Fruit fly (Drosophila melanogaster) S2 (cell line): Measurements from ENCODE around the gene Lsp1beta.

Experiments
- CG8478 ChIP-seq: fragments of >200 bp; optimal IDR thresholded peaks from 2 replicates; lab custom pipeline; 2018
- CTCF ChIP-seq, 2 experiments: fragments of >200 bp; optimal IDR thresholded peaks; 2 replicates each; lab custom pipeline; 2018

The Lsp1beta gene

dm6 chr2L:898316-898715, at the start of gene Lsp1beta:
Gene Lsp1beta (plus strand): TSS chr2L:898500.
- TF ChIP-seq CTCF (optimal IDR thresholded peaks at IDR 0.05; lab: Kevin White, UChicago) = no peak
- TF ChIP-seq CG8478 = no peak

dm6 chr2L:849138-849744, 49.1 kb upstream of the Lsp1beta start:
- TF ChIP-seq CTCF (optimal IDR thresholded peaks at IDR 0.05; lab: Kevin White, UChicago) = no peak
- no peak for TF ChIP-seq CG8478

dm6 chr2L:849787-850512, 48.4 kb upstream of the Lsp1beta start:
- TF ChIP-seq CTCF (optimal IDR thresholded peaks at IDR 0.05; lab: Kevin White, UChicago) = no peak
- TF ChIP-seq CG8478 = no peak

dm6 chr2L:850727-851257, 47.5 kb upstream of the Lsp1beta start, which contains the start of gene drongo:
Gene drongo (minus strand): TSS chr2L:851071.
- TF ChIP-seq CG8478 (no peak), CTCF (optimal IDR thresholded peaks at IDR 0.05; lab: Kevin White, UChicago) (peak; percentile 41 to 49)

dm6 chr2L:852647-853111, 45.6 kb upstream of the Lsp1beta start, which contains the start of the genes CG4291 and kraken:
Gene CG4291 (minus strand): TSS chr2L:852730.
Gene kraken (plus strand): TSS chr2L:852768.
- no peak for TF ChIP-seq CG8478
- peak in 1 of 2 experiments; percentile 39 for TF ChIP-seq CTCF (optimal IDR thresholded peaks at IDR 0.05; lab: Kevin White, UChicago)

dm6 chr2L:855052-855547, 43.2 kb upstream of the Lsp1beta start, which contains the start of gene CG13949:
Gene CG13949 (plus strand): TSS chr2L:855337.
- TF ChIP-seq CG8478 = no peak
- peak; percentile 59 to 78 for TF ChIP-seq CTCF (optimal IDR thresholded peaks at IDR 0.05; lab: Kevin White, UChicago)

dm6 chr2L:856001-856400, 42.3 kb upstream of the Lsp1beta start:
- no peak for TF ChIP-seq CTCF (optimal IDR thresholded peaks at IDR 0.05; lab: Kevin White, UChicago)
- no peak for TF ChIP-seq CG8478

dm6 chr2L:856690-857488, 41.4 kb upstream of the Lsp1beta start:
- TF ChIP-seq CG8478 = no peak
- peak in 1 of 2 experiments; percentile 1 for TF ChIP-seq CTCF (optimal IDR thresholded peaks at IDR 0.05; lab: Kevin White, UChicago)

dm6 chr2L:857897-858517, 40.3 kb upstream of the Lsp1beta start:
- TF ChIP-seq CG8478 (no peak), CTCF (optimal IDR thresholded peaks at IDR 0.05; lab: Kevin White, UChicago) (no peak)

- TF ChIP-seq CG8478 (no peak), CTCF (optimal IDR thresholded peaks at IDR 0.05; lab: Kevin White, UChicago) (no peak)
Measured at dm6 chr2L:859897-860296, 38.4 kb upstream of the Lsp1beta start, which contains the start of gene CG13950. Gene CG13950 (plus strand): TSS chr2L:860197.

- TF ChIP-seq CTCF (optimal IDR thresholded peaks at IDR 0.05; lab: Kevin White, UChicago) (no peak), CG8478 (no peak)
Measured at dm6 chr2L:865851-866250, 32.4 kb upstream of the Lsp1beta start.

dm6 chr2L:866950-867744, 31.2 kb upstream of the Lsp1beta start:
- TF ChIP-seq CTCF (optimal IDR thresholded peaks at IDR 0.05; lab: Kevin White, UChicago) (no peak), CG8478 (no peak)

- no peak for TF ChIP-seq CG8478
- no peak for TF ChIP-seq CTCF (optimal IDR thresholded peaks at IDR 0.05; lab: Kevin White, UChicago)
Measured at dm6 chr2L:867899-868605, 30.2 kb upstream of the Lsp1beta start, which contains the start of gene aru. Gene aru (minus strand): TSS chr2L:868354.
